Worm (Caenorhabditis elegans) whole organism, late embryonic: ENCODE results near the gene fip-4.
"Not testable (repeated sequence)": the region's sequence is repeated elsewhere in the genome, so short reads cannot be mapped to it uniquely, and the experiment has no call there.

Experiments
- C08G9.2 ChIP-seq: sonication (generic microtip); optimal IDR thresholded peaks from 2 replicates; lab custom pipeline; 2016; ENCODE audit warnings: mild to moderate bottlenecking, missing genetic modification characterization, moderate library complexity, missing compliant biosample characterization
- T23F11.4 ChIP-seq: fragments of 200-800 bp; sonication (Bioruptor generic); optimal IDR thresholded peaks from 2 replicates; lab custom pipeline; 2018; ENCODE audit warnings: mild to moderate bottlenecking, missing genetic modification characterization, missing compliant biosample characterization
- ceh-14 ChIP-seq: sonication (generic microtip); optimal IDR thresholded peaks from 2 replicates; lab custom pipeline; 2016; ENCODE audit warnings: missing genotype, missing genetic modification characterization, missing compliant biosample characterization
- ceh-18 ChIP-seq: sonication (generic microtip); optimal IDR thresholded peaks from 2 replicates; lab custom pipeline; 2016; ENCODE audit warnings: missing genetic modification characterization, missing compliant biosample characterization
- ceh-19 ChIP-seq: fragments of 200-800 bp; sonication (Bioruptor generic); optimal IDR thresholded peaks from 2 replicates; lab custom pipeline; 2018; ENCODE audit warnings: mild to moderate bottlenecking, missing genetic modification characterization, missing compliant biosample characterization
- ceh-2 ChIP-seq: sonication (generic microtip); optimal IDR thresholded peaks from 2 replicates; lab custom pipeline; 2016; ENCODE audit warnings: missing genotype, missing genetic modification characterization, missing compliant biosample characterization
- ceh-22 ChIP-seq: sonication (generic microtip); optimal IDR thresholded peaks from 2 replicates; lab custom pipeline; 2017; ENCODE audit warnings: missing biosample characterization, missing genetic modification characterization
- ceh-45 ChIP-seq: fragments of 200-800 bp; sonication (Bioruptor generic); IDR thresholded peaks from 2 replicates; pipeline ENCODE4 v1.3.6; 2022; ENCODE audit warnings: missing genetic modification reagents, missing genetic modification characterization, missing compliant biosample characterization
- ceh-48 ChIP-seq: sonication (generic microtip); optimal IDR thresholded peaks from 2 replicates; lab custom pipeline; 2016; ENCODE audit warnings: missing genetic modification characterization, inconsistent platforms, missing compliant biosample characterization
- ceh-9 ChIP-seq: sonication (generic microtip); optimal IDR thresholded peaks from 2 replicates; lab custom pipeline; 2016; ENCODE audit warnings: mild to moderate bottlenecking, missing genetic modification characterization, inconsistent platforms, missing compliant biosample characterization
- elt-4 ChIP-seq: sonication (generic microtip); optimal IDR thresholded peaks from 2 replicates; lab custom pipeline; 2016; ENCODE audit warnings: missing genetic modification characterization, missing compliant biosample characterization
- ets-4 ChIP-seq: sonication (generic microtip); optimal IDR thresholded peaks from 2 replicates; lab custom pipeline; 2016; ENCODE audit warnings: missing genetic modification characterization, missing compliant biosample characterization
- eyg-1 ChIP-seq: sonication (generic microtip); optimal IDR thresholded peaks from 2 replicates; lab custom pipeline; 2016; ENCODE audit warnings: missing genotype, missing genetic modification characterization, missing compliant biosample characterization
- fkh-10 ChIP-seq: fragments of 150-350 bp; optimal IDR thresholded peaks from 2 replicates; lab custom pipeline; 2014; ENCODE audit warnings: missing biosample characterization, missing genetic modification reagents, missing genetic modification characterization
- fkh-6 ChIP-seq: sonication (generic microtip); optimal IDR thresholded peaks from 2 replicates; lab custom pipeline; 2016; ENCODE audit warnings: missing genetic modification characterization, missing compliant biosample characterization
- gmeb-2 ChIP-seq: sonication (generic microtip); optimal IDR thresholded peaks from 2 replicates; lab custom pipeline; 2016; ENCODE audit warnings: missing genetic modification characterization, inconsistent platforms, missing compliant biosample characterization
- hlh-8 ChIP-seq: sonication (generic microtip); optimal IDR thresholded peaks from 2 replicates; lab custom pipeline; 2016; ENCODE audit warnings: missing genotype, missing genetic modification characterization, missing compliant biosample characterization
- lin-11 ChIP-seq: fragments of 200-800 bp; sonication (Bioruptor generic); optimal IDR thresholded peaks from 2 replicates; lab custom pipeline; 2018; ENCODE audit warnings: mild to moderate bottlenecking, missing genetic modification characterization, missing compliant biosample characterization
- madf-2 ChIP-seq: sonication (generic microtip); optimal IDR thresholded peaks from 2 replicates; lab custom pipeline; 2017; ENCODE audit warnings: missing genetic modification characterization, missing compliant biosample characterization
- nfya-1 ChIP-seq: sonication (generic microtip); optimal IDR thresholded peaks from 2 replicates; lab custom pipeline; 2017; ENCODE audit warnings: missing genetic modification characterization, mild to moderate bottlenecking, missing compliant biosample characterization, antibody characterized with exemption, moderate library complexity
- nhr-232 ChIP-seq: sonication (generic microtip); optimal IDR thresholded peaks from 2 replicates; lab custom pipeline; 2016; ENCODE audit warnings: missing genetic modification characterization, missing compliant biosample characterization
- npax-4 ChIP-seq: sonication (generic microtip); optimal IDR thresholded peaks from 2 replicates; lab custom pipeline; 2016; ENCODE audit warnings: missing genetic modification characterization, missing compliant biosample characterization
- pag-3 ChIP-seq: sonication (generic microtip); optimal IDR thresholded peaks from 2 replicates; lab custom pipeline; 2016; ENCODE audit warnings: missing compliant biosample characterization, missing genetic modification characterization, borderline replicate concordance
- pat-9 ChIP-seq: fragments of 200-800 bp; sonication (Bioruptor generic); optimal IDR thresholded peaks from 2 replicates; lab custom pipeline; 2018; ENCODE audit warnings: mild to moderate bottlenecking, missing genetic modification characterization, moderate library complexity, missing compliant biosample characterization
- ref-2 ChIP-seq: sonication (generic microtip); optimal IDR thresholded peaks from 2 replicates; lab custom pipeline; 2016; ENCODE audit warnings: missing genetic modification characterization, missing compliant biosample characterization
- sdc-2 ChIP-seq: sonication (generic microtip); optimal IDR thresholded peaks from 2 replicates; lab custom pipeline; 2016; ENCODE audit warnings: missing genotype, missing genetic modification characterization, missing compliant biosample characterization
- ttx-3 ChIP-seq: sonication (generic microtip); optimal IDR thresholded peaks from 2 replicates; lab custom pipeline; 2016; ENCODE audit warnings: missing genetic modification reagents, missing genetic modification characterization, missing compliant biosample characterization
- unc-3 ChIP-seq, 2 experiments: fragments of 200-800 bp in 1 of 2; sonication (Bioruptor generic) in 1 of 2; sonication (generic microtip) in 1 of 2; conservative IDR thresholded peaks in 1 of 2; optimal IDR thresholded peaks in 1 of 2; 2 replicates each; pipeline versions ENCODE4 v1.3.6 to Lab custom; 2016 to 2022; ENCODE audit warnings: missing compliant biosample characterization in 2 of 2, missing genetic modification characterization in 2 of 2, missing genetic modification reagents in 1 of 2
- unc-42 ChIP-seq: sonication (generic microtip); optimal IDR thresholded peaks from 2 replicates; lab custom pipeline; 2016; ENCODE audit warnings: missing genotype, missing genetic modification characterization, missing compliant biosample characterization
- ztf-16 ChIP-seq: sonication (generic microtip); optimal IDR thresholded peaks from 2 replicates; lab custom pipeline; 2017; ENCODE audit warnings: missing genetic modification characterization, missing compliant biosample characterization

fip-4 gene

DNA sequence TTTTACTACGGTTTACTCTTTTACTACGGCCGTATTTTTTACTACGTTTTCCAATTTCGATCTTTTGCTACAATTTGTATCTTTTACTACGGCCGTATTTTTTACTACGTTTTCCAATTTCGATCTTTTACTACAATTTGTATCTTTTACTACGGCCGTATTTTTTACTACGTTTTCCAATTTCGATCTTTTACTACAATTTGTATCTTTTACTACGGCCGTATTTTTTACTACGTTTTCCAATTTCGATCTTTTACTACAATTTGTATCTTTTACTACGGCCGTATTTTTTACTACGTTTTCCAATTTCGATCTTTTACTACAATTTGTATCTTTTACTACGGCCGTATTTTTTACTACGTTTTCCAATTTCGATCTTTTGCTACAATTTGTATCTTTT, 36.3 kb downstream of the fip-4 start, which contains the start of gene F25G6.1:
Gene F25G6.1, plus strand, starts transcription at position 301 of the 400 bp plus-strand sequence.
- TF ChIP-seq ttx-3; ztf-16; lin-11 (tag; lab: Kevin White, UChicago): not testable (repeated sequence)

DNA sequence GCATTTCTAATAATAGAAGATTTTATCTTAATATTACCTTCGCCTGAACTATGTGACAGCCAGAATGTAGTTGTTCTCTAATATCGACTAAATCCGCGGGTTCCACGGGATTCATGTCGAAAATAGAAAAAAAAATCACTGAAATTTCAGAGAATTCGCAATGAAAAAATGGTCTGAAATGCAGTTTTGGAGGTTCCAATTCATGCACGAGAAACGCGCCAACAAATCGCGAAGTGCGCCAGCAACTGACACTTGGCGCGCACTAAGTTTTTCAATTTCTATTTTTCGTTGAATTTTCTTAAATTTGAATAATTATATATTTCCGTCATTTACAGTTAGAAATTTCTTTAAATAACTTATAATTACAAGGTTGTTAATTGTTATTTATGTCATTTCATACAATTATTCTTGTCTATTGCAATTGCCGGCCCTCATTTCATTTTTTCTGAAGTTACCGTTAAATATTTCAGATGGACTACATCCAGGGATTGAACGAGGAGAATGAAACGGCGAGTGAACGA, 41.2 kb downstream of the fip-4 start, which contains the start of the genes F25G6.9 and symk-1:
Gene F25G6.9, minus strand, starts transcription at position 160 of the 521 bp plus-strand sequence.
Gene symk-1, plus strand, starts transcription at position 471 of the 521 bp plus-strand sequence.
- TF ChIP-seq nfya-1 (tag; lab: Kevin White, UChicago) (peak; percentile 40), unc-42 (tag; lab: Kevin White, UChicago) (no peak), ets-4 (tag; lab: Kevin White, UChicago) (no peak), ceh-9 (tag; lab: Kevin White, UChicago) (no peak), ceh-14 (tag; lab: Kevin White, UChicago) (peak; percentile 12), ref-2 (tag; lab: Kevin White, UChicago) (no peak)

DNA sequence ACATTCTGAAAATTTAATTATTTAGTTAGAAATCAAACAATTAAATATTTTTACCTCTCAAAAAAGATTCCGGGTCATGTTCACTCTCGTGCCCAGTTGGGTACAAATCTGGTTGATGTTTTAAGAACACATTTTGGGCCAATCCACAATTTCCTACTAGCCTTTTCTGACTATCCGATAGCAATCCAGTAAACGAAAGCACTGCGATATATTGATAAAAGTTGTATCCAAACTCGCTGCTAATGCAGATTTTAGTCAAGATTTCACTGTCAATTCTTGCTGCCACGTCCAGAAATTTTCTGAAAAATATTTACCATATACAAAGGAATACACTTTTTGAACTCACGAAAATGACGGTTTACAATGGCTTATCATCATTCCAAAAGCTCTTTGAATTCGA, 41.9 kb downstream of the fip-4 start:
- TF ChIP-seq eyg-1 (tag; lab: Kevin White, UChicago) (no peak), npax-4 (no peak), T23F11.4 (no peak), ceh-2 (no peak), ceh-18 (no peak), nhr-232 (tag; lab: Kevin White, UChicago) (no peak), sdc-2 (tag; lab: Kevin White, UChicago) (no peak), elt-4 (no peak), nfya-1 (tag; lab: Kevin White, UChicago) (no peak), C08G9.2 (tag; lab: Kevin White, UChicago) (no peak), pag-3 (tag; lab: Kevin White, UChicago) (no peak), ceh-22 (tag; lab: Kevin White, UChicago) (no peak)

DNA sequence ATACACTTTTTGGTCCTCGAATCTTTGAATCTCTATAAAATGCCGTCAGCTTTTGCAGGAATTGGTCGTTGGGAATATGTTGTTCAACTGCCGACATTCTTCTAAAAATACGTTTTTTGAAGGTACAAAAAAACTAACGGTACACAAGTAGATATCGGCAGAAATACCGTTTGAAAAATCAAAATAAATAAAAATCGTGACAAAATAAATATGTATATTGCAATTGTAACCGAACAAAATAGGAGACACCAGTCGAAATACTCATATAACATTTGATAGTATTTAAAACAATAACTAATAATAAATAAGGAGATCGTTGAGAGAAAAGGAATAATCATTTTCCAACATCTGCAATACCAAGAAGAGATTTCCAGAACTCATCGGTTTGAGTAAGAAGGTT, 46.0 kb downstream of the fip-4 start, which contains the start of gene F25G6.8:
Gene F25G6.8, minus strand, starts transcription at position 101 of the 400 bp plus-strand sequence.
- TF ChIP-seq ceh-45 (GFP tag; lab: Robert Waterston, UW) (no peak), ceh-19 (no peak), pat-9 (tag; lab: Kevin White, UChicago) (no peak), hlh-8 (tag; lab: Kevin White, UChicago) (no peak), unc-3 (GFP tag; conservative IDR thresholded peaks at IDR 0.05; lab: Robert Waterston, UW) (no peak), unc-3 (tag; optimal IDR thresholded peaks at IDR 0.05; lab: Kevin White, UChicago) (no peak), gmeb-2 (tag; lab: Kevin White, UChicago) (no peak), madf-2 (no peak), fkh-10 (no peak), ceh-48 (no peak), fkh-6 (tag; lab: Kevin White, UChicago) (no peak)
